Worm (Caenorhabditis elegans) whole organism, early embryonic: ENCODE data around the gene B0001.5.

Source experiments
- F13C5.2 ChIP-seq: sonication (generic microtip); optimal IDR thresholded peaks from 2 replicates; lab custom pipeline; 2017; ENCODE audit warnings: mild to moderate bottlenecking, missing genetic modification characterization, inconsistent platforms, missing compliant biosample characterization
- ama-1 ChIP-seq: fragments of 150-350 bp; optimal IDR thresholded peaks from 2 replicates; lab custom pipeline; 2014
- ceh-36 ChIP-seq: sonication (generic microtip); optimal IDR thresholded peaks from 2 replicates; lab custom pipeline; 2016; ENCODE audit warnings: missing genetic modification characterization, inconsistent platforms, missing compliant biosample characterization
- flt-1 ChIP-seq: fragments of 200-800 bp; sonication (Bioruptor generic); IDR thresholded peaks from 2 replicates; pipeline ENCODE4 v1.3.6; 2022; ENCODE audit warnings: missing genetic modification characterization, missing compliant biosample characterization
- hmbx-1 ChIP-seq: sonication (generic microtip); optimal IDR thresholded peaks from 2 replicates; lab custom pipeline; 2016; ENCODE audit warnings: mild to moderate bottlenecking, missing genetic modification characterization, missing compliant biosample characterization
- hmg-4 ChIP-seq: fragments of 200-800 bp; sonication (Bioruptor generic); optimal IDR thresholded peaks from 2 replicates; lab custom pipeline; 2018; ENCODE audit warnings: mild to moderate bottlenecking, missing genetic modification characterization, missing compliant biosample characterization
- hnd-1 ChIP-seq: sonication (generic microtip); optimal IDR thresholded peaks from 2 replicates; lab custom pipeline; 2016; ENCODE audit warnings: missing genetic modification characterization, missing compliant biosample characterization
- pes-1 ChIP-seq: fragments of 200-800 bp; sonication (Bioruptor generic); IDR thresholded peaks from 2 replicates; pipeline ENCODE4 v1.3.6; 2022; ENCODE audit warnings: missing genetic modification reagents, missing genetic modification characterization, missing compliant biosample characterization
- tbx-37 ChIP-seq: fragments of 200-800 bp; sonication (Bioruptor generic); conservative IDR thresholded peaks from 2 replicates; pipeline ENCODE4 v1.3.6; 2022; ENCODE audit warnings: missing genetic modification reagents, missing genetic modification characterization, missing compliant biosample characterization

ce11 chrIV:12157915-12158314 lies 14.8 kb upstream of the B0001.5 start:
- TF ChIP-seq hnd-1, result no peak
- TF ChIP-seq ceh-36, result no peak
- TF ChIP-seq F13C5.2, result no peak
- no peak for TF ChIP-seq ama-1 (lab: Kevin White, UChicago)
- no peak for TF ChIP-seq tbx-37
- no peak for TF ChIP-seq pes-1 (GFP tag; lab: Robert Waterston, UW)
- TF ChIP-seq hmg-4 (GFP tag; lab: Kevin White, UChicago), result no peak
- no peak for TF ChIP-seq hmbx-1 (tag; lab: Kevin White, UChicago)
- TF ChIP-seq flt-1, result no peak
